Worm (Caenorhabditis elegans): ENCODE data around the gene C16C8.8.

ce11 chrII:3460048-3460447 lies 1.4 kb downstream of the C16C8.8 start, which contains the start of gene C16C8.7:
- no peak for TF ChIP-seq elt-3 (tag; optimal IDR thresholded peaks at IDR 0.05)
- no peak for TF ChIP-seq nhr-237 (tag; optimal IDR thresholded peaks at IDR 0.05)
- no peak for TF ChIP-seq nhr-77 (tag; optimal IDR thresholded peaks at IDR 0.05)
- no peak for TF ChIP-seq F13H6.1 (tag; optimal IDR thresholded peaks at IDR 0.05)
- no peak for TF ChIP-seq sma-9 (GFP tag; optimal IDR thresholded peaks at IDR 0.05)
- TF ChIP-seq sma-9 (tag; optimal IDR thresholded peaks at IDR 0.05), result no peak
- TF ChIP-seq nhr-11 (tag; optimal IDR thresholded peaks at IDR 0.05), result no peak
- no peak for TF ChIP-seq unc-62 (GFP tag; optimal IDR thresholded peaks at IDR 0.05)
- TF ChIP-seq R02D3.7 (tag; optimal IDR thresholded peaks at IDR 0.05), result no peak
- TF ChIP-seq alr-1 (tag; optimal IDR thresholded peaks at IDR 0.05), result no peak
- TF ChIP-seq ama-1 (optimal IDR thresholded peaks at IDR 0.05), result no peak
- TF ChIP-seq nhr-10 (tag; optimal IDR thresholded peaks at IDR 0.05), result no peak

Measured in whole organism, L2 larva.